Fruit fly (Drosophila melanogaster) whole organism, embryonic: ENCODE measurements around the gene dj-1beta.

Experiments used
- CG10462 ChIP-seq: fragments of 200-800 bp; sonication (Bioruptor generic); optimal IDR thresholded peaks from 2 replicates; lab custom pipeline; 2016; ENCODE audit warnings: missing biosample characterization, missing genetic modification characterization
- CG13424 ChIP-seq: fragments of 200-800 bp; sonication (Bioruptor generic); optimal IDR thresholded peaks from 2 replicates; lab custom pipeline; 2019; ENCODE audit warnings: missing biosample characterization, mild to moderate bottlenecking, missing genetic modification characterization, moderate library complexity
- CG15696 ChIP-seq: fragments of 200-800 bp; sonication (Bioruptor generic); optimal IDR thresholded peaks from 2 replicates; lab custom pipeline; 2019; ENCODE audit warnings: missing biosample characterization, mild to moderate bottlenecking, missing genetic modification characterization, moderate library complexity
- CG1603 ChIP-seq: fragments of 200-800 bp; sonication (Bioruptor generic); optimal IDR thresholded peaks from 2 replicates; lab custom pipeline; 2019; ENCODE audit warnings: missing biosample characterization, mild to moderate bottlenecking, missing genetic modification characterization, moderate library complexity
- CG18476 ChIP-seq: fragments of 200-800 bp; sonication (Bioruptor generic); optimal IDR thresholded peaks from 2 replicates; lab custom pipeline; 2016; ENCODE audit warnings: missing biosample characterization, mild to moderate bottlenecking, missing genetic modification characterization
- CG2129 ChIP-seq: fragments of 200-800 bp; sonication (Bioruptor generic); IDR thresholded peaks from 2 replicates; pipeline ENCODE4 v1.3.6; 2022; ENCODE audit warnings: missing biosample characterization, missing genetic modification characterization; ENCODE audit not compliant: partially characterized antibody
- CG2889 ChIP-seq: fragments of 200-800 bp; sonication (Bioruptor generic); IDR thresholded peaks from 3 replicates; pipeline ENCODE4 v1.3.6; 2022; ENCODE audit warnings: missing biosample characterization, missing genetic modification characterization
- CG33213 ChIP-seq: fragments of 200-800 bp; sonication (Bioruptor generic); optimal IDR thresholded peaks from 3 replicates; lab custom pipeline; 2016; ENCODE audit warnings: missing biosample characterization, missing genetic modification characterization
- CG3847 ChIP-seq: fragments of 200-800 bp; sonication (Bioruptor generic); IDR thresholded peaks from 2 replicates; pipeline ENCODE4 v1.3.6; 2022; ENCODE audit warnings: missing biosample characterization, missing genetic modification characterization
- CG7928 ChIP-seq: fragments of 200-800 bp; sonication (Bioruptor generic); optimal IDR thresholded peaks from 2 replicates; lab custom pipeline; 2017; ENCODE audit warnings: missing biosample characterization, mild to moderate bottlenecking, missing genetic modification characterization
- CG8281 ChIP-seq: fragments of 200-800 bp; sonication (Bioruptor generic); optimal IDR thresholded peaks from 2 replicates; lab custom pipeline; 2018; ENCODE audit warnings: missing biosample characterization, mild to moderate bottlenecking, missing genetic modification characterization, moderate library complexity
- CG8478 ChIP-seq: fragments of >200 bp; optimal IDR thresholded peaks from 2 replicates; lab custom pipeline; 2018
- CG8924 ChIP-seq: fragments of 200-800 bp; optimal IDR thresholded peaks from 3 replicates; lab custom pipeline; 2019; ENCODE audit warnings: missing biosample characterization, mild to moderate bottlenecking, missing genetic modification characterization, moderate library complexity
- CG9817 ChIP-seq: fragments of 200-800 bp; sonication (Bioruptor generic); optimal IDR thresholded peaks from 2 replicates; lab custom pipeline; 2018; ENCODE audit warnings: missing biosample characterization, mild to moderate bottlenecking, missing genetic modification characterization, moderate library complexity
- D ChIP-seq, 2 experiments: fragments of 200-800 bp in 1 of 2; fragments of >200 bp in 1 of 2; sonication (Bioruptor generic) in 1 of 2; optimal IDR thresholded peaks; 2 replicates in 1 of 2; 3 replicates in 1 of 2; lab custom pipeline; 2017; ENCODE audit warnings: mild to moderate bottlenecking in 1 of 2, missing biosample characterization in 1 of 2, missing genetic modification characterization in 1 of 2, missing genetic modification reagents in 1 of 2
- Dll ChIP-seq: fragments of 200-800 bp; sonication (Bioruptor generic); IDR thresholded peaks from 4 replicates; pipeline ENCODE4 v1.3.6; 2022; ENCODE audit warnings: missing biosample characterization, missing genetic modification characterization; ENCODE audit not compliant: partially characterized antibody
- Doc2 ChIP-seq: fragments of 200-800 bp; sonication (Bioruptor generic); IDR thresholded peaks from 2 replicates; pipeline ENCODE4 v1.3.6; 2022; ENCODE audit warnings: missing biosample characterization, missing genetic modification characterization
- Dref ChIP-seq: fragments of 200-800 bp; sonication (Bioruptor generic); IDR thresholded peaks from 2 replicates; pipeline ENCODE4 v1.3.6; 2022; ENCODE audit warnings: missing biosample characterization, missing genetic modification characterization
- Gsc ChIP-seq: fragments of 200-800 bp; sonication (Bioruptor generic); IDR thresholded peaks from 2 replicates; pipeline ENCODE4 v1.3.6; 2022; ENCODE audit warnings: missing biosample characterization, missing genetic modification characterization
- HmgZ ChIP-seq: fragments of 200-800 bp; sonication (Bioruptor generic); optimal IDR thresholded peaks from 2 replicates; lab custom pipeline; 2018; ENCODE audit warnings: missing biosample characterization, mild to moderate bottlenecking, missing genetic modification characterization
- Hmx ChIP-seq: fragments of 200-800 bp; sonication (Bioruptor generic); optimal IDR thresholded peaks from 2 replicates; lab custom pipeline; 2016; ENCODE audit warnings: missing biosample characterization, missing genetic modification characterization
- Hr78 ChIP-seq, 2 experiments: fragments of 200-800 bp in 1 of 2; fragments of >200 bp in 1 of 2; sonication (Bioruptor generic) in 1 of 2; optimal IDR thresholded peaks; 2 replicates each; lab custom pipeline; 2017 to 2019; ENCODE audit warnings: missing biosample characterization in 2 of 2, missing genetic modification characterization in 2 of 2, mild to moderate bottlenecking in 1 of 2, moderate library complexity in 1 of 2
- Lim3 ChIP-seq: fragments of 200-800 bp; sonication (Bioruptor generic); IDR thresholded peaks from 2 replicates; pipeline ENCODE4 v1.3.6; 2022; ENCODE audit warnings: missing biosample characterization, missing genetic modification characterization
- Nf-YA ChIP-seq: fragments of 200-800 bp; sonication (Bioruptor generic); IDR thresholded peaks from 2 replicates; pipeline ENCODE4 v1.3.6; 2022; ENCODE audit warnings: missing biosample characterization, missing genetic modification characterization
- Oaz ChIP-seq: fragments of 200-800 bp; sonication (Bioruptor generic); IDR thresholded peaks from 2 replicates; pipeline ENCODE4 v1.3.6; 2022; ENCODE audit warnings: missing biosample characterization, missing genetic modification characterization
- Rfx ChIP-seq: fragments of 200-800 bp; sonication (Bioruptor generic); IDR thresholded peaks from 2 replicates; pipeline ENCODE4 v1.3.6; 2022; ENCODE audit warnings: missing biosample characterization, missing genetic modification characterization
- Sin3A ChIP-seq: fragments of >200 bp; optimal IDR thresholded peaks from 2 replicates; lab custom pipeline; 2018
- Usf ChIP-seq: fragments of 200-800 bp; sonication (Bioruptor generic); optimal IDR thresholded peaks from 2 replicates; lab custom pipeline; 2017; ENCODE audit warnings: missing genotype, missing biosample characterization, missing genetic modification characterization
- Xrp1 ChIP-seq: fragments of 200-800 bp; sonication (Bioruptor generic); IDR thresholded peaks from 2 replicates; pipeline ENCODE4 v1.3.6; 2022; ENCODE audit warnings: missing biosample characterization, missing genetic modification characterization
- bcd ChIP-seq: fragments of 200-800 bp; sonication (Bioruptor generic); optimal IDR thresholded peaks from 2 replicates; lab custom pipeline; 2017; ENCODE audit warnings: missing biosample characterization, mild to moderate bottlenecking, missing genetic modification characterization
- br ChIP-seq: fragments of >200 bp; optimal IDR thresholded peaks from 2 replicates; lab custom pipeline; 2017
- cg ChIP-seq: fragments of 200-800 bp; sonication (Bioruptor generic); optimal IDR thresholded peaks from 3 replicates; lab custom pipeline; 2019; ENCODE audit warnings: missing biosample characterization, mild to moderate bottlenecking, missing genetic modification characterization, moderate library complexity
- disco-r ChIP-seq: fragments of 200-800 bp; sonication (Bioruptor generic); optimal IDR thresholded peaks from 2 replicates; lab custom pipeline; 2016; ENCODE audit warnings: missing biosample characterization, missing genetic modification characterization
- fd96Cb ChIP-seq: fragments of 200-800 bp; sonication (Bioruptor generic); optimal IDR thresholded peaks from 2 replicates; lab custom pipeline; 2018; ENCODE audit warnings: missing biosample characterization, mild to moderate bottlenecking, missing genetic modification characterization, moderate library complexity
- hb ChIP-seq: fragments of 200-800 bp; sonication (Bioruptor generic); IDR thresholded peaks from 3 replicates; pipeline ENCODE4 v1.3.6; 2022; ENCODE audit warnings: missing biosample characterization, missing genetic modification characterization; ENCODE audit not compliant: partially characterized antibody
- inv ChIP-seq: fragments of 200-800 bp; sonication (Bioruptor generic); IDR thresholded peaks from 2 replicates; pipeline ENCODE4 v1.3.6; 2022; ENCODE audit warnings: missing biosample characterization, missing genetic modification characterization; ENCODE audit not compliant: partially characterized antibody
- jigr1 ChIP-seq: fragments of 200-800 bp; sonication (Bioruptor generic); IDR thresholded peaks from 3 replicates; pipeline ENCODE4 v1.3.6; 2022; ENCODE audit warnings: missing biosample characterization, missing genetic modification characterization
- mirr ChIP-seq: fragments of 200-800 bp; sonication (Bioruptor generic); optimal IDR thresholded peaks from 3 replicates; lab custom pipeline; 2018; ENCODE audit warnings: missing biosample characterization, mild to moderate bottlenecking, missing genetic modification characterization
- peb ChIP-seq: fragments of 200-800 bp; sonication (Bioruptor generic); IDR thresholded peaks from 2 replicates; pipeline ENCODE4 v1.3.6; 2022; ENCODE audit warnings: missing biosample characterization, missing genetic modification characterization
- phol ChIP-seq: fragments of 200-800 bp; sonication (Bioruptor generic); optimal IDR thresholded peaks from 3 replicates; lab custom pipeline; 2018; ENCODE audit warnings: missing biosample characterization, mild to moderate bottlenecking, missing genetic modification characterization, moderate library complexity
- prd ChIP-seq, 3 experiments: fragments of >200 bp in 2 of 3; fragments of 200-800 bp in 1 of 3; sonication (Bioruptor generic) in 1 of 3; optimal IDR thresholded peaks in 2 of 3; IDR thresholded peaks in 1 of 3; 2 replicates in 2 of 3; 3 replicates in 1 of 3; pipeline versions ENCODE4 v1.3.6 to Lab custom; 2017 to 2022; ENCODE audit warnings: missing biosample characterization in 1 of 3, missing genetic modification characterization in 1 of 3
- pros ChIP-seq: fragments of 200-800 bp; sonication (Bioruptor generic); optimal IDR thresholded peaks from 3 replicates; lab custom pipeline; 2019; ENCODE audit warnings: missing biosample characterization, mild to moderate bottlenecking, missing genetic modification characterization, moderate library complexity
- row ChIP-seq: fragments of 200-800 bp; sonication (Bioruptor generic); IDR thresholded peaks from 3 replicates; pipeline ENCODE4 v1.3.6; 2022; ENCODE audit warnings: missing biosample characterization, missing genetic modification characterization
- sens-2 ChIP-seq: fragments of 200-800 bp; sonication (Bioruptor generic); IDR thresholded peaks from 2 replicates; pipeline ENCODE4 v1.3.6; 2022; ENCODE audit warnings: missing biosample characterization, missing genetic modification characterization
- sima ChIP-seq: fragments of 200-800 bp; sonication (Bioruptor generic); optimal IDR thresholded peaks from 2 replicates; lab custom pipeline; 2016; ENCODE audit warnings: missing biosample characterization, missing genetic modification characterization
- slbo ChIP-seq: fragments of 200-800 bp; sonication (Bioruptor generic); IDR thresholded peaks from 2 replicates; pipeline ENCODE4 v1.3.6; 2022; ENCODE audit warnings: missing biosample characterization, missing genetic modification characterization
- stc ChIP-seq: fragments of 200-800 bp; sonication (Bioruptor generic); IDR thresholded peaks from 2 replicates; pipeline ENCODE4 v1.3.6; 2022; ENCODE audit warnings: missing biosample characterization, missing genetic modification characterization
- sug ChIP-seq: fragments of 200-800 bp; optimal IDR thresholded peaks from 2 replicates; lab custom pipeline; 2019; ENCODE audit warnings: missing biosample characterization, mild to moderate bottlenecking, missing genetic modification characterization, moderate library complexity
- unpg ChIP-seq: fragments of 200-800 bp; sonication (Bioruptor generic); optimal IDR thresholded peaks from 3 replicates; lab custom pipeline; 2018; ENCODE audit warnings: missing biosample characterization, mild to moderate bottlenecking, missing genetic modification characterization, moderate library complexity
- zf30C ChIP-seq: fragments of 200-800 bp; sonication (Bioruptor generic); optimal IDR thresholded peaks from 3 replicates; lab custom pipeline; 2018; ENCODE audit warnings: missing biosample characterization, mild to moderate bottlenecking, missing genetic modification characterization

dj-1beta gene

DNA sequence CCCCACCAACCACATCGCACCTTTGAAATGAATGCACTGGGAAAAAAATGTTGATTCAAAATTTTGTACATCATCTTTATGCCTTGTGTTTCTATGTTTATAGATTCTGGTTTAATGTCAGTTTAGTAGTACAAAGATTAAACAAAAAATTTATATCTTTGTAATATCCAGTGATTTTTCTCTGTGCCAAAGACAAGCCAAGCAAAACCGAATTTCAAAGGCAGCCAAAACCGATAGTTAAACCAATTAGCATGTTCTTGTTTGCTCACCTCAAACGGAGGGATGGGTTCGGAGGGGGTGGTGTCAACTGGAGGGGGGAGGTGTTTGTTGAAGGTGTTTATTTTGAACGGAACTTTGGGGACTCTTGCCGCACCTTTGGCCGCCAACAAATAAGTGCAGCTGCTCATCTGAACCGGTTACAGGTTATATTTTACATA is 7.0 kb downstream of the dj-1beta start (continued):
- TF ChIP-seq Gsc (no peak), fd96Cb (tag; lab: Kevin White, UChicago) (peak; percentile 90), zf30C (GFP tag; lab: Kevin White, UChicago) (peak; percentile 55), jigr1 (GFP tag; lab: Robert Waterston, UW) (peak; percentile 27; the same call in 1 of the 3 replicates), HmgZ (tag; lab: Kevin White, UChicago) (peak; percentile 73), CG10462 (peak; percentile 55), mirr (peak; percentile 5), sima (GFP tag; lab: Kevin White, UChicago) (peak; percentile 49), CG18476 (peak; percentile 70), CG9817 (tag; lab: Kevin White, UChicago) (peak; percentile 76), Usf (GFP tag; lab: Kevin White, UChicago) (no peak), Dll (GFP tag; lab: Robert Waterston, UW) (no peak), cg (GFP tag; lab: Kevin White, UChicago) (no peak), sug (tag; lab: Kevin White, UChicago) (peak; percentile 52), CG3847 (peak; percentile 76), br (no peak), CG8281 (tag; lab: Kevin White, UChicago) (peak; percentile 55), Nf-YA (peak; percentile 53), sens-2 (GFP tag; lab: Robert Waterston, UW) (peak; percentile 70; the same call in 1 of the 2 replicates), CG15696 (tag; lab: Kevin White, UChicago) (peak; percentile 44), Oaz (GFP tag; lab: Robert Waterston, UW) (peak; percentile 77), hb (GFP tag; lab: Robert Waterston, UW) (no peak), CG33213 (GFP tag; lab: Kevin White, UChicago) (peak; percentile 79), CG8478 (lab: Kevin White, UChicago) (no peak), disco-r (peak; percentile 77), pros (GFP tag; lab: Kevin White, UChicago) (peak; percentile 57), Rfx (GFP tag; lab: Robert Waterston, UW) (peak; percentile 91), CG8924 (peak; percentile 90), unpg (GFP tag; lab: Kevin White, UChicago) (peak; percentile 92), Hmx (no peak), Sin3A (no peak), Dref (GFP tag; lab: Robert Waterston, UW) (no peak), Lim3 (GFP tag; lab: Robert Waterston, UW) (peak; percentile 53; the same call in 1 of the 2 replicates), Hr78 (GFP tag; optimal IDR thresholded peaks at IDR 0.05; lab: Kevin White, UChicago) (peak in 1 of 2 experiments; percentile 99), peb (GFP tag; lab: Robert Waterston, UW) (peak; percentile 75), row (GFP tag; lab: Robert Waterston, UW) (peak; percentile 86), CG2889 (GFP tag; lab: Robert Waterston, UW) (peak; percentile 73; the same call in 2 of the 3 replicates), prd (optimal IDR thresholded peaks at IDR 0.05; lab: Kevin White, UChicago) (no peak), prd (GFP tag; IDR thresholded peaks at IDR 0.05; lab: Robert Waterston, UW) (peak; percentile 88), CG1603 (tag; lab: Kevin White, UChicago) (peak; percentile 92), inv (GFP tag; lab: Robert Waterston, UW) (no peak), CG2129 (GFP tag; lab: Robert Waterston, UW) (no peak), CG13424 (tag; lab: Kevin White, UChicago) (peak; percentile 84), Xrp1 (GFP tag; lab: Robert Waterston, UW) (peak; percentile 90), Doc2 (peak; percentile 63; the same call in 1 of the 2 replicates), slbo (GFP tag; lab: Robert Waterston, UW) (peak; percentile 88), CG7928 (peak; percentile 19), phol (tag; lab: Kevin White, UChicago) (peak; percentile 90), D (optimal IDR thresholded peaks at IDR 0.05; lab: Kevin White, UChicago) (no peak), D (GFP tag; optimal IDR thresholded peaks at IDR 0.05; lab: Kevin White, UChicago) (peak; percentile 84), stc (peak; percentile 89), bcd (peak; percentile 85)
